Worm (Caenorhabditis elegans) whole organism, midembryonic: Measurements from ENCODE around the gene tag-329.

Experiments
- T22C8.4 ChIP-seq: fragments of 200-800 bp; sonication (Bioruptor generic); IDR thresholded peaks from 2 replicates; pipeline ENCODE4 v1.3.6; 2022; ENCODE audit warnings: missing genetic modification characterization, missing compliant biosample characterization
- klf-2 ChIP-seq: fragments of 200-800 bp; sonication (Bioruptor generic); conservative IDR thresholded peaks from 2 replicates; pipeline ENCODE4 v1.3.6; 2022; ENCODE audit warnings: missing genetic modification reagents, missing genetic modification characterization, missing compliant biosample characterization
- tab-1 ChIP-seq: fragments of 200-800 bp; sonication (Bioruptor generic); IDR thresholded peaks from 2 replicates; pipeline ENCODE4 v1.3.6; 2022; ENCODE audit warnings: missing genetic modification characterization, missing compliant biosample characterization

- TF ChIP-seq klf-2 (GFP tag; lab: Robert Waterston, UW) (no peak), tab-1 (GFP tag; lab: Robert Waterston, UW) (no peak), T22C8.4 (GFP tag; lab: Robert Waterston, UW) (no peak)
Measured at ce11 chrV:9524099-9524498, 10.6 kb upstream of the tag-329 start, which contains the start of gene C50F4.9.
